Worm (Caenorhabditis elegans): ENCODE results near the gene D2096.10.

DNA sequence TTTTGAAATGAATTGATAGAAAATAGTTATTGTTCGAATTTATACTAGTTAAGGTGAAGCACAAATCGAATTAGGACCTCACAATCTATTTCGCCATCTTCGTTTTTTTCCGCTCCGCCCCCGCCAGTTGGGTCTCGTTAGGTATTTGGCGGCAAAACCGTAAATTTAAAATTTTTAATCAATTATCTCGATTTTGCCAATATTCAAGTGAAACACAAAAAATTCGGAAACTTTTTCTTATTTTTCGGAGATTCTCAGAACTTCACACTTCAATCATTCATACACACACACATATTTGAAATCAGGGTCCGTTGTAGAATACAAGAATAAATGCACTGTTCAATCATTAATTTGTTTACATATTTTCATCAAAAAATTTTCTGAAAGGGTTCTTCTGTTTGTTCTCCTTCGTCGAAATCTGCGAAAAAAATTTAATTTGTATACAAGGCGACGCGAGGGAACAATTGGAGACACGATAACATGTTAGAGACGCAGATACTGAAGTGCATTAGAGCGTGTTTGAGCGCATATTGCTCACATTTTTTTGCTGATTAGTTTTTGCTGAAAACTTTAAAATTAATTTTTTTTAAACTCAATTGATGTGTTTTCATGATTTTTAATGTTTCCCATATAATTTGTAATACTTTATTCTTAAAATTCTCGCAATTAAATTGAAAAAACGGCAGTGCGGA is 29.2 kb downstream of the D2096.10 start, which contains the start of gene D2096.5:
- TF ChIP-seq snpc-4 (GFP tag; optimal IDR thresholded peaks at IDR 0.05): no peak
- no peak for TF ChIP-seq snpc-4 (tag; optimal IDR thresholded peaks at IDR 0.05)
- TF ChIP-seq pbrm-1 (GFP tag; IDR thresholded peaks at IDR 0.05): no peak
- no peak for TF ChIP-seq ceh-27 (GFP tag; optimal IDR thresholded peaks at IDR 0.05)
- no peak for TF ChIP-seq ama-1 (optimal IDR thresholded peaks at IDR 0.05)
- no peak for TF ChIP-seq ama-1 (GFP tag; optimal IDR thresholded peaks at IDR 0.05)
- TF ChIP-seq nfya-1 (tag; optimal IDR thresholded peaks at IDR 0.05; ENCODE audit: borderline replicate concordance, insufficient read depth): no peak

Measured in whole organism, young adult.